Worm (Caenorhabditis elegans) whole organism, mixed stage, embryonic: Measurements from ENCODE around the gene inx-6.

Source experiments
- M03D4.4 ChIP-seq: sonication (generic microtip); optimal IDR thresholded peaks from 2 replicates; lab custom pipeline; 2017; ENCODE audit warnings: mild to moderate bottlenecking, missing genetic modification characterization, missing compliant biosample characterization
- bed-3 ChIP-seq: fragments of 200-800 bp; sonication (Bioruptor generic); optimal IDR thresholded peaks from 3 replicates; lab custom pipeline; 2018; ENCODE audit warnings: mild to moderate bottlenecking, missing genetic modification characterization, moderate library complexity, missing compliant biosample characterization
- blmp-1 ChIP-seq: fragments of 150-350 bp; optimal IDR thresholded peaks from 2 replicates; lab custom pipeline; 2014; ENCODE audit warnings: missing biosample characterization, missing genetic modification characterization
- ceh-39 ChIP-seq: fragments of 150-350 bp; optimal IDR thresholded peaks from 2 replicates; lab custom pipeline; 2014; ENCODE audit warnings: missing biosample characterization, missing genetic modification characterization
- ceh-43 ChIP-seq: fragments of 200-800 bp; sonication (Bioruptor generic); optimal IDR thresholded peaks from 2 replicates; lab custom pipeline; 2018; ENCODE audit warnings: mild to moderate bottlenecking, missing genetic modification characterization, moderate library complexity, missing compliant biosample characterization
- ceh-83 ChIP-seq: fragments of 200-800 bp; sonication (Bioruptor generic); optimal IDR thresholded peaks from 2 replicates; lab custom pipeline; 2018; ENCODE audit warnings: mild to moderate bottlenecking, missing genetic modification characterization, missing compliant biosample characterization
- ces-1 ChIP-seq: fragments of 150-350 bp; optimal IDR thresholded peaks from 2 replicates; lab custom pipeline; 2014; ENCODE audit warnings: missing biosample characterization, missing genetic modification reagents, missing genetic modification characterization
- cnd-1 ChIP-seq: fragments of 200-800 bp; sonication (Bioruptor generic); optimal IDR thresholded peaks from 2 replicates; lab custom pipeline; 2018; ENCODE audit warnings: mild to moderate bottlenecking, missing genetic modification characterization, missing compliant biosample characterization
- drap-1 ChIP-seq: fragments of 200-800 bp; sonication (Bioruptor generic); optimal IDR thresholded peaks from 3 replicates; lab custom pipeline; 2018; ENCODE audit warnings: mild to moderate bottlenecking, missing genetic modification characterization, missing compliant biosample characterization
- elt-1 ChIP-seq: sonication (generic microtip); optimal IDR thresholded peaks from 2 replicates; lab custom pipeline; 2017; ENCODE audit warnings: missing genetic modification characterization, mild to moderate bottlenecking, missing compliant biosample characterization, antibody characterized with exemption, moderate library complexity, borderline replicate concordance; ENCODE audit not compliant: insufficient read depth
- elt-3 ChIP-seq: fragments of 150-350 bp; optimal IDR thresholded peaks from 2 replicates; lab custom pipeline; 2014; ENCODE audit warnings: missing biosample characterization, missing genetic modification characterization
- flh-1 ChIP-seq: fragments of 200-800 bp; sonication (Bioruptor generic); optimal IDR thresholded peaks from 2 replicates; lab custom pipeline; 2018; ENCODE audit warnings: mild to moderate bottlenecking, missing genetic modification characterization, moderate library complexity, missing compliant biosample characterization
- ham-2 ChIP-seq: fragments of 200-800 bp; sonication (Bioruptor generic); optimal IDR thresholded peaks from 2 replicates; lab custom pipeline; 2018; ENCODE audit warnings: mild to moderate bottlenecking, missing genetic modification characterization, missing compliant biosample characterization
- hlh-1 ChIP-seq: fragments of 150-350 bp; optimal IDR thresholded peaks from 2 replicates; lab custom pipeline; 2014; ENCODE audit warnings: missing biosample characterization, missing genetic modification reagents, missing genetic modification characterization
- lin-13 ChIP-seq: fragments of 150-350 bp; optimal IDR thresholded peaks from 2 replicates; lab custom pipeline; 2014; ENCODE audit warnings: missing biosample characterization, missing genetic modification characterization
- lin-32 ChIP-seq: fragments of 200-800 bp; sonication (Bioruptor generic); optimal IDR thresholded peaks from 2 replicates; lab custom pipeline; 2018; ENCODE audit warnings: mild to moderate bottlenecking, missing genetic modification characterization, missing compliant biosample characterization
- lsy-2 ChIP-seq: fragments of 150-350 bp; optimal IDR thresholded peaks from 2 replicates; lab custom pipeline; 2014; ENCODE audit warnings: missing biosample characterization, missing genetic modification characterization
- mab-5 ChIP-seq: fragments of 150-350 bp; optimal IDR thresholded peaks from 2 replicates; lab custom pipeline; 2014; ENCODE audit warnings: missing biosample characterization, missing genetic modification characterization
- mep-1 ChIP-seq: fragments of 150-350 bp; optimal IDR thresholded peaks from 2 replicates; lab custom pipeline; 2017; ENCODE audit warnings: missing biosample characterization, missing genetic modification reagents, missing genetic modification characterization, inconsistent platforms
- mls-2 ChIP-seq: sonication (generic microtip); optimal IDR thresholded peaks from 2 replicates; lab custom pipeline; 2016; ENCODE audit warnings: mild to moderate bottlenecking, missing genetic modification characterization, moderate library complexity, missing compliant biosample characterization
- nhr-12 ChIP-seq: fragments of 150-350 bp; optimal IDR thresholded peaks from 2 replicates; lab custom pipeline; 2014; ENCODE audit warnings: missing biosample characterization, missing genetic modification characterization
- nhr-2 ChIP-seq: fragments of 150-350 bp; optimal IDR thresholded peaks from 2 replicates; lab custom pipeline; 2014; ENCODE audit warnings: missing biosample characterization, missing genetic modification characterization
- nhr-237 ChIP-seq: fragments of 150-350 bp; optimal IDR thresholded peaks from 2 replicates; lab custom pipeline; 2014; ENCODE audit warnings: missing biosample characterization, missing genetic modification characterization
- nhr-28 ChIP-seq: fragments of 150-350 bp; optimal IDR thresholded peaks from 2 replicates; lab custom pipeline; 2014; ENCODE audit warnings: missing biosample characterization, missing genetic modification characterization
- nhr-76 ChIP-seq: sonication (generic microtip); optimal IDR thresholded peaks from 2 replicates; lab custom pipeline; 2017; ENCODE audit warnings: missing biosample characterization, missing genetic modification characterization
- pha-4 ChIP-seq: fragments of 150-350 bp; optimal IDR thresholded peaks from 2 replicates; lab custom pipeline; 2018; ENCODE audit warnings: missing biosample characterization, missing genetic modification reagents, missing genetic modification characterization
- sem-2 ChIP-seq: fragments of 200-800 bp; sonication (Bioruptor generic); optimal IDR thresholded peaks from 2 replicates; lab custom pipeline; 2018; ENCODE audit warnings: mild to moderate bottlenecking, missing genetic modification characterization, missing compliant biosample characterization
- snpc-4 ChIP-seq: fragments of 150-350 bp; optimal IDR thresholded peaks from 2 replicates; lab custom pipeline; 2014; ENCODE audit warnings: missing biosample characterization, missing genetic modification characterization
- sptf-1 ChIP-seq: sonication (generic microtip); optimal IDR thresholded peaks from 2 replicates; lab custom pipeline; 2017; ENCODE audit warnings: mild to moderate bottlenecking, missing genetic modification characterization, moderate library complexity, missing compliant biosample characterization
- tbx-8 ChIP-seq: fragments of 200-800 bp; sonication (Bioruptor generic); optimal IDR thresholded peaks from 2 replicates; lab custom pipeline; 2018; ENCODE audit warnings: mild to moderate bottlenecking, missing genetic modification characterization, moderate library complexity, missing compliant biosample characterization
- unc-120 ChIP-seq: sonication (generic microtip); optimal IDR thresholded peaks from 2 replicates; lab custom pipeline; 2017; ENCODE audit warnings: missing genetic modification characterization, missing compliant biosample characterization; ENCODE audit not compliant: poor library complexity, severe bottlenecking
- unc-39 ChIP-seq: fragments of 150-350 bp; optimal IDR thresholded peaks from 2 replicates; lab custom pipeline; 2014; ENCODE audit warnings: missing biosample characterization, missing genetic modification characterization
- unc-62 ChIP-seq: fragments of 150-350 bp; optimal IDR thresholded peaks from 2 replicates; lab custom pipeline; 2014; ENCODE audit warnings: missing biosample characterization, missing genetic modification reagents, missing genetic modification characterization
- zip-8 ChIP-seq: fragments of 150-350 bp; optimal IDR thresholded peaks from 2 replicates; lab custom pipeline; 2014; ENCODE audit warnings: missing biosample characterization, missing genetic modification characterization
- ztf-11 ChIP-seq: fragments of 150-350 bp; optimal IDR thresholded peaks from 2 replicates; lab custom pipeline; 2014; ENCODE audit warnings: missing biosample characterization, missing genetic modification characterization

Gene inx-6

ce11 chrIV:12780980-12781379 lies 34.6 kb downstream of the inx-6 start:
- TF ChIP-seq blmp-1 (no peak), mab-5 (tag; lab: Kevin White, UChicago) (no peak), nhr-76 (tag; lab: Kevin White, UChicago) (no peak), nhr-12 (tag; lab: Kevin White, UChicago) (no peak), unc-62 (GFP tag; lab: Kevin White, UChicago) (no peak), unc-120 (tag; lab: Kevin White, UChicago) (no peak), elt-3 (tag; lab: Kevin White, UChicago) (no peak), nhr-28 (tag; lab: Kevin White, UChicago) (no peak), ceh-83 (GFP tag; lab: Kevin White, UChicago) (no peak), pha-4 (no peak), mls-2 (no peak), bed-3 (no peak), ceh-43 (GFP tag; lab: Kevin White, UChicago) (no peak), zip-8 (no peak), flh-1 (GFP tag; lab: Kevin White, UChicago) (no peak), ces-1 (GFP tag; lab: Kevin White, UChicago) (no peak), ham-2 (GFP tag; lab: Kevin White, UChicago) (no peak), lin-32 (GFP tag; lab: Kevin White, UChicago) (no peak), ceh-39 (tag; lab: Kevin White, UChicago) (no peak), tbx-8 (GFP tag; lab: Kevin White, UChicago) (no peak)

ce11 chrIV:12781804-12782449 lies 35.5 kb downstream of the inx-6 start:
- TF ChIP-seq mab-5 (tag; lab: Kevin White, UChicago), result no peak
- no peak for TF ChIP-seq unc-39
- TF ChIP-seq blmp-1, result no peak
- TF ChIP-seq ztf-11 (tag; lab: Kevin White, UChicago), result no peak
- TF ChIP-seq snpc-4 (tag; lab: Kevin White, UChicago), result no peak
- no peak for TF ChIP-seq flh-1 (GFP tag; lab: Kevin White, UChicago)
- no peak for TF ChIP-seq ceh-39 (tag; lab: Kevin White, UChicago)
- no peak for TF ChIP-seq lsy-2 (tag; lab: Kevin White, UChicago)
- no peak for TF ChIP-seq nhr-12 (tag; lab: Kevin White, UChicago)
- TF ChIP-seq nhr-76 (tag; lab: Kevin White, UChicago), result no peak
- TF ChIP-seq lin-32 (GFP tag; lab: Kevin White, UChicago), result no peak
- no peak for TF ChIP-seq sptf-1 (tag; lab: Kevin White, UChicago)
- no peak for TF ChIP-seq elt-1 (tag; lab: Kevin White, UChicago)
- TF ChIP-seq elt-3 (tag; lab: Kevin White, UChicago), result no peak

- no peak for TF ChIP-seq sem-2
- no peak for TF ChIP-seq cnd-1 (tag; lab: Kevin White, UChicago)
- TF ChIP-seq M03D4.4 (tag; lab: Kevin White, UChicago), result no peak
- no peak for TF ChIP-seq sptf-1 (tag; lab: Kevin White, UChicago)
- no peak for TF ChIP-seq ztf-11 (tag; lab: Kevin White, UChicago)
- no peak for TF ChIP-seq hlh-1 (tag; lab: Kevin White, UChicago)
- no peak for TF ChIP-seq ceh-39 (tag; lab: Kevin White, UChicago)
- TF ChIP-seq unc-62 (GFP tag; lab: Kevin White, UChicago), result no peak
- no peak for TF ChIP-seq snpc-4 (tag; lab: Kevin White, UChicago)
- no peak for TF ChIP-seq nhr-76 (tag; lab: Kevin White, UChicago)
- no peak for TF ChIP-seq ceh-83 (GFP tag; lab: Kevin White, UChicago)
- no peak for TF ChIP-seq unc-39
- TF ChIP-seq ceh-43 (GFP tag; lab: Kevin White, UChicago), result no peak
- no peak for TF ChIP-seq nhr-12 (tag; lab: Kevin White, UChicago)
- TF ChIP-seq nhr-2 (tag; lab: Kevin White, UChicago), result no peak
- TF ChIP-seq mab-5 (tag; lab: Kevin White, UChicago), result no peak
- TF ChIP-seq zip-8, result no peak
Observed at ce11 chrIV:12783165-12783564, 36.8 kb downstream of the inx-6 start.

- TF ChIP-seq mep-1 (tag; lab: Kevin White, UChicago) (no peak), nhr-12 (tag; lab: Kevin White, UChicago) (no peak), hlh-1 (tag; lab: Kevin White, UChicago) (no peak), unc-120 (tag; lab: Kevin White, UChicago) (no peak), nhr-237 (tag; lab: Kevin White, UChicago) (no peak), unc-62 (GFP tag; lab: Kevin White, UChicago) (no peak), elt-1 (tag; lab: Kevin White, UChicago) (no peak), nhr-76 (tag; lab: Kevin White, UChicago) (no peak), unc-39 (no peak), drap-1 (GFP tag; lab: Kevin White, UChicago) (no peak), pha-4 (no peak), mls-2 (no peak), flh-1 (GFP tag; lab: Kevin White, UChicago) (no peak), tbx-8 (GFP tag; lab: Kevin White, UChicago) (no peak), lin-13 (tag; lab: Kevin White, UChicago) (no peak), blmp-1 (no peak), mab-5 (tag; lab: Kevin White, UChicago) (no peak), lin-32 (GFP tag; lab: Kevin White, UChicago) (no peak), nhr-28 (tag; lab: Kevin White, UChicago) (no peak)
Observed at ce11 chrIV:12785988-12786387, 39.6 kb downstream of the inx-6 start.
